Worm (Caenorhabditis elegans): ENCODE results near the gene snx-6.
"Not testable (repeated sequence)": the region's sequence is repeated elsewhere in the genome, so short reads cannot be mapped to it uniquely, and the experiment has no call there.

Gene snx-6

DNA sequence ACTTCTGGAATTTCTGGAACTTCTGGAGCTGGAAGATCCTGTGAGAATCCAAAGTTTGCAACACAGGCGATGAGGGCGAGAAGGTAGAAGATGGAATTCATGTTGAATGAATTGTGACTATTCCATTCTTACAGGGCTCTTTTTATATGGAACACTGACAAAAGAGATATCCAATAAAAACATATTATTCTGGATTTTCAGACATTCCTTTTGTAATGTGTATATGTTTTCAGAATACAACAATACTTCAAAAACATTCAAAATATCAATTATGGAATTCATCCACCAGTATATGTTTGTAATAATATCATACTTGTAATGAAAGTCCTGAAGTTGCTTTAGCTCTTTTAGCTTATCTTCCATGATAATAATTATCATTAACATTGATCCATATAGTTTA is 30.9 kb upstream of the snx-6 start, which contains the start of gene Y59A8B.26:
Gene Y59A8B.26, minus strand, starts transcription at position 101 of the 400 bp plus-strand sequence.
- TF ChIP-seq aly-2 (tag; optimal IDR thresholded peaks at IDR 0.05); nhr-43 (tag; optimal IDR thresholded peaks at IDR 0.05; ENCODE audit: poor library complexity, severe bottlenecking); elt-3 (tag; optimal IDR thresholded peaks at IDR 0.05): not testable (repeated sequence)

DNA sequence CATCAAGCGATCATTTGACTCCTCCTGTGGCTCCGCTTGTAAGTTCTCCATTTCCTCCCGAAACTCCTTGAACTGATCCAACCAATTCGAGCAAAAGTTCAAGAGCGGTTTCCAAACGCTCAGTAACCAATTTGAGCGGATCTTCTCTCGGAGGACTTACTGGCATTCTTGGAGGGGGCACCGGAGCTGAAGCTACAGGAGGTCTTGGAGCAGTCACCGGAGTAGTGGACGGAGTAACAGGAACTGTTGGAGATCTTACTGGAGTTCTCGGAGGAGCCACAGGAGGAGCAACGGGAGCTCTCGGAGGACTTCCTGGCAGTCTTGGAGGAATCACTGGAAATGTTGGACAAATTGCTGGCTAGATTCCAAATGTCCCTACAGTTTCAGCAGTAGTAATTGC is 28.8 kb upstream of the snx-6 start:
- TF ChIP-seq nhr-43 (tag; optimal IDR thresholded peaks at IDR 0.05; ENCODE audit: poor library complexity, severe bottlenecking): no peak
- no peak for TF ChIP-seq lsy-12 (tag; optimal IDR thresholded peaks at IDR 0.05)
- TF ChIP-seq sea-2 (GFP tag; optimal IDR thresholded peaks at IDR 0.05): no peak
- TF ChIP-seq R02D3.7 (tag; optimal IDR thresholded peaks at IDR 0.05): no peak
- no peak for TF ChIP-seq unc-62 (GFP tag; optimal IDR thresholded peaks at IDR 0.05)
- TF ChIP-seq ztf-4 (tag; optimal IDR thresholded peaks at IDR 0.05): no peak
- TF ChIP-seq jun-1 (tag; optimal IDR thresholded peaks at IDR 0.05): no peak
- no peak for TF ChIP-seq nhr-23 (tag; optimal IDR thresholded peaks at IDR 0.05)
- TF ChIP-seq pha-4 (tag; optimal IDR thresholded peaks at IDR 0.05): no peak
- no peak for TF ChIP-seq daf-12 (tag; optimal IDR thresholded peaks at IDR 0.05)
- no peak for TF ChIP-seq pqm-1 (tag; optimal IDR thresholded peaks at IDR 0.05)

DNA sequence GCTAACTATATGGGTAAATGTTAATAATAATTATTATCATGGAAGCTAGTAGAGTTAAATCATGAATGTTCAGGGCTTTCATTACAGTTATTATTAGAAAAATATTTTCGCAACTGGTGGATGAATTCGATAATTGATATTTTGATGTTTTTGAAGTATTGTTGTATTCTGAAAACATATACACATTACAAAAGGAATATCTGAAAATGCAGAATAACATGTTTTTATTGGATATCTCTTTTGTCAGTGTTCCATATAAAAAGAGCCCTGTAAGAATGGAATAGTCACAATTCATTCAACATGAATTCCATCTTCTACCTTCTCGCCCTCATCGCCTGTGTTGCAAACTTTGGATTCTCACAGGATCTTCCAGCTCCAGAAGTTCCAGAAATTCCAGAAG is 27.0 kb upstream of the snx-6 start, which contains the start of gene Y59A8B.19:
Gene Y59A8B.19, plus strand, starts transcription at position 301 of the 400 bp plus-strand sequence.
- TF ChIP-seq ZK546.5, ztf-11, lin-15B (tag; optimal IDR thresholded peaks at IDR 0.05): not testable (repeated sequence)

DNA sequence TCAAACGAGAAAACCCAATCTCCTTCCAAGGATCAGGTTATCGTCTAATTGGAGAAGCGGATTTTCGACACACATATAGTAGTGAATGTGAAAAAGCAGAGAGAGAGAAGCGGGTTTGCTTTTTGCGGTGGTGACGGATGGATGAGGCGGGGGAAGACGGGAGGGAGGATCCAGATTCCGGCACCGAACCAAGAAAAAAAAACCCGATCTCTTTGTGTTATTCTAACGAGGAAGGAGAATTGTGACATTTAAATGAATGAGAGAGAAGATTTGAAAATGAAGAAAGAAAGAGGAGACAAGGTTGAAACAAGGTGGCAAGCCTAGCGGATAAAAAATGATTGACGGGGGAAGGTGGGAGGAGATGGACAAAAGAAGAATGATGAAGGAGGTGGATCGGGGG is 24.0 kb upstream of the snx-6 start:
- peak in 1 of 3 experiments; percentile 1 for TF ChIP-seq elt-3 (tag; optimal IDR thresholded peaks at IDR 0.05)
- no peak for TF ChIP-seq egl-27 (tag; optimal IDR thresholded peaks at IDR 0.05)
- TF ChIP-seq nhr-23 (tag; optimal IDR thresholded peaks at IDR 0.05): peak; percentile 1
- no peak for TF ChIP-seq lsy-12 (tag; optimal IDR thresholded peaks at IDR 0.05)

DNA sequence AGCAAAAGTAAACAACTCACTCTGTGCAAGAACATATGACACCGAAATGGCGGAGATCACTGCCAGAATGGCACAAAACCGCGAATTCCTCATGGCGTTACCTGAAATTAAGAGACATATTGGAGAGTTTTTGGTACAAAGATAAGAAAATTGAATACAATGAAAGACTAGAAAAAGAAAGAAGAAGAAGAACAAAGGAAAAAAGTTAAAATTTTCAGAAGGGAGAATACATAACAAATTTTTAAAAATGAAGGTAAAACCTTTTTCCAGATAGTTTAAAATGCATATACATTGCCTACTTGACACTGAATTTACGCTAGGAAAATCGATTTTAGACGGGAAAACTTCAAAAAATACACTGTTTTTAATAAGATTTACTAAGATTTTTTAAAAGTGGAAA is 21.4 kb upstream of the snx-6 start, which contains the start of gene lon-8:
Gene lon-8, minus strand, starts transcription at position 101 of the 400 bp plus-strand sequence.
- no peak for TF ChIP-seq sea-2 (GFP tag; optimal IDR thresholded peaks at IDR 0.05)
- TF ChIP-seq lsy-12 (tag; optimal IDR thresholded peaks at IDR 0.05): no peak
- no peak for TF ChIP-seq ceh-9 (tag; optimal IDR thresholded peaks at IDR 0.05)
- TF ChIP-seq ztf-4 (tag; optimal IDR thresholded peaks at IDR 0.05): no peak
- TF ChIP-seq fkh-10 (GFP tag; optimal IDR thresholded peaks at IDR 0.05): no peak
- no peak for TF ChIP-seq ceh-28 (tag; optimal IDR thresholded peaks at IDR 0.05)
- no peak for TF ChIP-seq zag-1 (tag; optimal IDR thresholded peaks at IDR 0.05)
- no peak for TF ChIP-seq fos-1 (tag; optimal IDR thresholded peaks at IDR 0.05)
- TF ChIP-seq nhr-23 (tag; optimal IDR thresholded peaks at IDR 0.05): no peak
- no peak for TF ChIP-seq nhr-12 (tag; optimal IDR thresholded peaks at IDR 0.05)
- no peak for TF ChIP-seq nhr-43 (tag; optimal IDR thresholded peaks at IDR 0.05; ENCODE audit: poor library complexity, severe bottlenecking)
- no peak for TF ChIP-seq elt-2 (tag; optimal IDR thresholded peaks at IDR 0.05)
- no peak for TF ChIP-seq nhr-25 (tag; optimal IDR thresholded peaks at IDR 0.05)
- no peak for TF ChIP-seq fkh-2 (tag; optimal IDR thresholded peaks at IDR 0.05)
- TF ChIP-seq egl-27 (tag; optimal IDR thresholded peaks at IDR 0.05): no peak

DNA sequence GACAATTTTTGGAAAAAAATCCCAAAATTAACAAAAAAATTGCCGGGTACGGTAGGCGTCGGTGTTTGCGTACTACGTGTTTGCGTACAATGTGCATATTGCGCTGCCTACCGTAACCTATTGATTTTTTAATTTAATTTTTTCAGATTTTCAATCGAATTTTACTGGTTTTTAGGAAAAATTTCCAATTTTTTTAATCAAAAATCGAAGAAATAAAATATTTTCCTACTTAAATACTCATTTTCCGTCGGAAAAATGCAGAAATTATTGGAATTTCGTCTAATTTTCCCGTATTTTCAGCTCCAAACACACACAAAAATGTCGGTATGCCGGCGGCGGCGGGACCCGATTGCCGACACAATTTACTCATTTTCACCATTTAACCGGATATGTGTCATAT is 6.1 kb upstream of the snx-6 start, which contains the start of gene Y59A8B.21:
Gene Y59A8B.21, plus strand, starts transcription at position 301 of the 400 bp plus-strand sequence.
- TF ChIP-seq unc-62 (GFP tag; optimal IDR thresholded peaks at IDR 0.05): no peak

DNA sequence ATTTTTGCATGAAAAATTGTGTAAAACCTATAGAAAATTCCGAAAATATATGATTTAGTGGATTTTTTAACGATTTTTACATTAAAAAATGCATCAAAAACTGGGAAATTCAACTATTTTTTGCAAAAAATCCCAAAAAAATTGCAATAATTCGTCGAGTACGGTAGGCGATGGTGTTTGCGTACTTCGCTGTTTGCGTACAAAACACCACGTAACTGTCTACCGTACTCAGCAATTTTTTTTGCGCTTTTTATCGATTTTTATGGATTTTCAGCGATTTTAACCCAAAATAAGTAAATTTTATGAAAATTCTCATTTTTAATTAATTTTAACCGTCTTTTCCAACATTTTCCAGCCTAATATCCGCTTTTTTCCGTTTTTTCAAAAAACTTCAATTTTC is 3.1 kb upstream of the snx-6 start:
- TF ChIP-seq ceh-28 (tag; optimal IDR thresholded peaks at IDR 0.05) (no peak), fkh-10 (GFP tag; optimal IDR thresholded peaks at IDR 0.05) (no peak), pha-4 (tag; optimal IDR thresholded peaks at IDR 0.05) (no peak), skn-1 (tag; optimal IDR thresholded peaks at IDR 0.05) (no peak), ZK546.5 (tag; optimal IDR thresholded peaks at IDR 0.05) (no peak), lin-39 (tag; optimal IDR thresholded peaks at IDR 0.05) (no peak), nhr-67 (tag; optimal IDR thresholded peaks at IDR 0.05) (no peak), nfya-1 (tag; optimal IDR thresholded peaks at IDR 0.05; ENCODE audit: insufficient read depth) (no peak), nhr-11 (tag; optimal IDR thresholded peaks at IDR 0.05) (no peak), nhr-25 (tag; optimal IDR thresholded peaks at IDR 0.05) (no peak), mdl-1 (tag; optimal IDR thresholded peaks at IDR 0.05) (no peak), nhr-23 (tag; optimal IDR thresholded peaks at IDR 0.05) (no peak), egl-27 (tag; optimal IDR thresholded peaks at IDR 0.05) (no peak), ceh-9 (tag; optimal IDR thresholded peaks at IDR 0.05) (no peak), unc-62 (GFP tag; optimal IDR thresholded peaks at IDR 0.05) (no peak)

Data from whole organism, L3 larva.